Fruit fly (Drosophila melanogaster): ENCODE results near the gene CG9399.

CG9399 gene

DNA sequence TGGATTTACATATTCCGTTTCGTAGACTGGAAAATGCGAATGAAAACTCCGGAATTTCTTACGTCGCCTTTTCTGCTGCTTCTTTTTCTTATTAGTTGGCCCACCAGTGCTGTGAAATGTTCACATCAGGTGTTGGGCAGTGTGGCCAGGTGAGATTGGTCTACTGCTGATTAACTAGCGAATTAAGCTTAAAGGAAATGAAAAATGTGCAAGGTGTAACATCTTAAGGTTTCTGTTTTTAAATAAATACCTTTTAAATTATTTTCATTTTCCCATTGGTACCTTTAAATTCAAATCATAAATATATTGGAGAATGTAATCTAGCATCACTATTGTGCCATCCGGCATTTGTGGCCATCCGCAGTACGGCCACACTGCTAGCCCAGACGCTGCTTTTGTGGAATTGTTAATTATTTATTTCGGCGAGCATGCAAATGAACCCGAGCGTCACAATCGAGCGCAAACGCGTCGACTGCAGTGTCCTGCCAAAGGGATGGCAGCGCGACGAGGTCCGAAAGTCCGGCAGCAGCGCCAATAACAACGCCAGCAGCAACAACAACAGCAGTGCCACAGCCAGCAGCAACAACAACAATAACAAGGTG, 14.5 kb downstream of the CG9399 start, which contains the start of the genes AP-1mu and MBD-like (continued):
- TF ChIP-seq zf30C (GFP tag; optimal IDR thresholded peaks at IDR 0.05) (no peak), CG13123 (GFP tag; optimal IDR thresholded peaks at IDR 0.05) (peak; percentile 64), danr (GFP tag; IDR thresholded peaks at IDR 0.05) (no peak), CG1024 (GFP tag; IDR thresholded peaks at IDR 0.05) (no peak), CG17361 (GFP tag; IDR thresholded peaks at IDR 0.05) (peak; percentile 76), CG6254 (GFP tag; optimal IDR thresholded peaks at IDR 0.05) (no peak), Abd-B (GFP tag; optimal IDR thresholded peaks at IDR 0.05) (peak; percentile 73), ham (GFP tag; IDR thresholded peaks at IDR 0.05) (no peak), CG34224 (GFP tag; IDR thresholded peaks at IDR 0.05; ENCODE audit: partially characterized antibody) (peak; percentile 34; the same call in 1 of the 3 replicates), CG14014 (GFP tag; IDR thresholded peaks at IDR 0.05) (0 out of 2 replicates have a peak, but pooled peaks have one; percentile 18), tap (tag; optimal IDR thresholded peaks at IDR 0.05) (no peak), CG13894 (tag; optimal IDR thresholded peaks at IDR 0.05) (peak; percentile 11), CG33557 (GFP tag; optimal IDR thresholded peaks at IDR 0.05) (peak; percentile 53), CG3281 (GFP tag; optimal IDR thresholded peaks at IDR 0.05) (peak; percentile 47), Bdp1 (GFP tag; optimal IDR thresholded peaks at IDR 0.05) (peak; percentile 64), pum (GFP tag; optimal IDR thresholded peaks at IDR 0.05) (peak; percentile 57), Lim3 (GFP tag; IDR thresholded peaks at IDR 0.05) (no peak), CG8924 (tag; optimal IDR thresholded peaks at IDR 0.05) (peak; percentile 63), Dip3 (GFP tag; optimal IDR thresholded peaks at IDR 0.05) (peak; percentile 68), Bteb2 (GFP tag; optimal IDR thresholded peaks at IDR 0.05) (peak; percentile 52), Sox102F (GFP tag; optimal IDR thresholded peaks at IDR 0.05) (no peak), chinmo (GFP tag; IDR thresholded peaks at IDR 0.05; ENCODE audit: partially characterized antibody) (0 out of 4 replicates have a peak, but pooled peaks have one; percentile 10)

DNA sequence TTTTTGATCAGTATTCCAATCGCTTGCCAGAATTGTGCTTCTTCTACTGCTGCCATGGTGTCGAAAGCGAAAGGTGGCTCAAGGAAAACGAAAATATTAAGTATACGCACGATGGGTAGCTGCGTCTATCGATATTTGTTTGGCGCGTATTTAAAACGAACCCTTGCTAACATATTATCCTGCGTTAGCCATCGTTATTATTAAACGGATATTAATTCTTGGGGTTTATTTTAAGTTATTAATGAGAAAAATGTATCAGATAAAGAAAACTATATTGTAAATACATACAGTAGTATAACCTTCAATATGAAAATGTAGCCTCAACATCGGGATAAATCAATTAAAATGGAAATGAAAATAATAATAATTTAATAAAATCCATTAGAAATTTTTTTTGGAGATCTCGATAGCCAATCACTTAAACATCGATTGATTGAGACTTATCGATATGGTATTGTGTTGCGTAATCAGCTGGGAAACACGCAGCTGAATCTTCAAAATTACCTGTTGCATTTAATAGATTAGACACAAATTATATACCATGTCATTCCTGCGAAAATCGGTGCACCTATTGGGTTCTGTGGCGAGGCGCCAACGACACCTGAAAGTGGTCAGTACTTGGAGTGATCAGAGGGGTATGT, 18.6 kb downstream of the CG9399 start, which contains the start of the genes CG9386 and BckdhA:
TSS of gene CG9386 (minus strand) at position 75 of the 641 bp plus-strand sequence.
TSS of gene BckdhA (plus strand) at position 452 of the 641 bp plus-strand sequence.
- TF ChIP-seq CG2712 (tag; optimal IDR thresholded peaks at IDR 0.05) = peak; percentile 64
- TF ChIP-seq ems (GFP tag; optimal IDR thresholded peaks at IDR 0.05) = peak; percentile 53
- peak; percentile 77 for TF ChIP-seq CG13287 (GFP tag; IDR thresholded peaks at IDR 0.05; ENCODE audit: partially characterized antibody)
- peak; percentile 63 for TF ChIP-seq Dip3 (GFP tag; optimal IDR thresholded peaks at IDR 0.05)
- TF ChIP-seq btn (GFP tag; optimal IDR thresholded peaks at IDR 0.05) = no peak
- no peak for TF ChIP-seq NK7.1 (GFP tag; optimal IDR thresholded peaks at IDR 0.05)
- TF ChIP-seq prd (optimal IDR thresholded peaks at IDR 0.05) = no peak
- TF ChIP-seq prd (GFP tag; IDR thresholded peaks at IDR 0.05) = peak; percentile 59; the same call in 2 of the 3 replicates
- peak; percentile 57 for TF ChIP-seq CG10267 (tag; optimal IDR thresholded peaks at IDR 0.05)
- TF ChIP-seq CG15696 (tag; optimal IDR thresholded peaks at IDR 0.05) = peak; percentile 38
- TF ChIP-seq phol (tag; optimal IDR thresholded peaks at IDR 0.05) = peak; percentile 60
- no peak for TF ChIP-seq CG4282 (GFP tag; optimal IDR thresholded peaks at IDR 0.05)
- peak; percentile 62 for TF ChIP-seq CG10543 (GFP tag; optimal IDR thresholded peaks at IDR 0.05)
- peak; percentile 45 for TF ChIP-seq B-H2 (GFP tag; optimal IDR thresholded peaks at IDR 0.05)
- peak; percentile 31 for TF ChIP-seq PHDP (tag; optimal IDR thresholded peaks at IDR 0.05)
- TF ChIP-seq CG17361 (GFP tag; IDR thresholded peaks at IDR 0.05) = peak; percentile 74; the same call in 2 of the 3 replicates
- TF ChIP-seq CG4328 (GFP tag; optimal IDR thresholded peaks at IDR 0.05) = peak; percentile 52
- TF ChIP-seq bab2 (GFP tag; optimal IDR thresholded peaks at IDR 0.05) = peak; percentile 65
- peak; percentile 69 for TF ChIP-seq Bgb (GFP tag; IDR thresholded peaks at IDR 0.05; ENCODE audit: partially characterized antibody)
- 0 out of 2 replicates have a peak, but pooled peaks have one; percentile 33 for TF ChIP-seq ttk (GFP tag; IDR thresholded peaks at IDR 0.05)
- peak; percentile 80 for TF ChIP-seq row (GFP tag; IDR thresholded peaks at IDR 0.05)
- peak; percentile 52 for TF ChIP-seq ind (GFP tag; optimal IDR thresholded peaks at IDR 0.05)
- peak; percentile 75 for TF ChIP-seq Doc3 (GFP tag; IDR thresholded peaks at IDR 0.05; ENCODE audit: partially characterized antibody)
- TF ChIP-seq vnd (GFP tag; IDR thresholded peaks at IDR 0.05; ENCODE audit: partially characterized antibody) = peak; percentile 64
- peak; percentile 47; the same call in 1 of the 2 replicates for TF ChIP-seq Ptx1 (GFP tag; IDR thresholded peaks at IDR 0.05)
- TF ChIP-seq cwo (GFP tag; optimal IDR thresholded peaks at IDR 0.05) = peak; percentile 54
- peak; percentile 45 for TF ChIP-seq gro (GFP tag; optimal IDR thresholded peaks at IDR 0.05)
- TF ChIP-seq Dp (GFP tag; optimal IDR thresholded peaks at IDR 0.05) = peak; percentile 77

Measured in whole organism, embryonic.